Worm (Caenorhabditis elegans) whole organism, L3 larva: ENCODE data around the gene pmp-5.

Experiments
- ceh-16 ChIP-seq: sonication (generic microtip); optimal IDR thresholded peaks from 2 replicates; lab custom pipeline; 2017; ENCODE audit warnings: missing biosample characterization, missing genetic modification characterization
- ceh-28 ChIP-seq: fragments of 150-350 bp; optimal IDR thresholded peaks from 2 replicates; lab custom pipeline; 2014; ENCODE audit warnings: missing biosample characterization, missing genetic modification reagents, missing genetic modification characterization
- hmg-11 ChIP-seq: sonication (generic microtip); optimal IDR thresholded peaks from 2 replicates; lab custom pipeline; 2016; ENCODE audit warnings: missing genetic modification characterization, missing compliant biosample characterization
- nhr-76 ChIP-seq: fragments of 150-350 bp; sonication (generic microtip); optimal IDR thresholded peaks from 5 replicates; lab custom pipeline; 2014; ENCODE audit warnings: missing biosample characterization, missing genetic modification characterization
- pqm-1 ChIP-seq: fragments of 150-350 bp; optimal IDR thresholded peaks from 2 replicates; lab custom pipeline; 2017; ENCODE audit warnings: missing biosample characterization, missing genetic modification characterization, inconsistent platforms

- TF ChIP-seq ceh-16 (tag; lab: Kevin White, UChicago) (no peak), hmg-11 (tag; lab: Kevin White, UChicago) (no peak), nhr-76 (no peak), pqm-1 (no peak), ceh-28 (tag; lab: Kevin White, UChicago) (no peak)
Measured at ce11 chrV:6690075-6690474, 24.5 kb upstream of the pmp-5 start.
